Worm (Caenorhabditis elegans) whole organism, mixed stage, embryonic: ENCODE data around the gene ubh-2.

Experiments
- M03D4.4 ChIP-seq: sonication (generic microtip); optimal IDR thresholded peaks from 2 replicates; lab custom pipeline; 2017; ENCODE audit warnings: mild to moderate bottlenecking, missing genetic modification characterization, missing compliant biosample characterization
- bed-3 ChIP-seq: fragments of 200-800 bp; sonication (Bioruptor generic); optimal IDR thresholded peaks from 3 replicates; lab custom pipeline; 2018; ENCODE audit warnings: mild to moderate bottlenecking, missing genetic modification characterization, moderate library complexity, missing compliant biosample characterization
- ceh-39 ChIP-seq: fragments of 150-350 bp; optimal IDR thresholded peaks from 2 replicates; lab custom pipeline; 2014; ENCODE audit warnings: missing biosample characterization, missing genetic modification characterization
- ceh-43 ChIP-seq: fragments of 200-800 bp; sonication (Bioruptor generic); optimal IDR thresholded peaks from 2 replicates; lab custom pipeline; 2018; ENCODE audit warnings: mild to moderate bottlenecking, missing genetic modification characterization, moderate library complexity, missing compliant biosample characterization
- ceh-83 ChIP-seq: fragments of 200-800 bp; sonication (Bioruptor generic); optimal IDR thresholded peaks from 2 replicates; lab custom pipeline; 2018; ENCODE audit warnings: mild to moderate bottlenecking, missing genetic modification characterization, missing compliant biosample characterization
- ces-1 ChIP-seq: fragments of 150-350 bp; optimal IDR thresholded peaks from 2 replicates; lab custom pipeline; 2014; ENCODE audit warnings: missing biosample characterization, missing genetic modification reagents, missing genetic modification characterization
- cnd-1 ChIP-seq: fragments of 200-800 bp; sonication (Bioruptor generic); optimal IDR thresholded peaks from 2 replicates; lab custom pipeline; 2018; ENCODE audit warnings: mild to moderate bottlenecking, missing genetic modification characterization, missing compliant biosample characterization
- drap-1 ChIP-seq: fragments of 200-800 bp; sonication (Bioruptor generic); optimal IDR thresholded peaks from 3 replicates; lab custom pipeline; 2018; ENCODE audit warnings: mild to moderate bottlenecking, missing genetic modification characterization, missing compliant biosample characterization
- elt-1 ChIP-seq: sonication (generic microtip); optimal IDR thresholded peaks from 2 replicates; lab custom pipeline; 2017; ENCODE audit warnings: missing genetic modification characterization, mild to moderate bottlenecking, missing compliant biosample characterization, antibody characterized with exemption, moderate library complexity, borderline replicate concordance; ENCODE audit not compliant: insufficient read depth
- elt-3 ChIP-seq: fragments of 150-350 bp; optimal IDR thresholded peaks from 2 replicates; lab custom pipeline; 2014; ENCODE audit warnings: missing biosample characterization, missing genetic modification characterization
- flh-1 ChIP-seq: fragments of 200-800 bp; sonication (Bioruptor generic); optimal IDR thresholded peaks from 2 replicates; lab custom pipeline; 2018; ENCODE audit warnings: mild to moderate bottlenecking, missing genetic modification characterization, moderate library complexity, missing compliant biosample characterization
- ham-2 ChIP-seq: fragments of 200-800 bp; sonication (Bioruptor generic); optimal IDR thresholded peaks from 2 replicates; lab custom pipeline; 2018; ENCODE audit warnings: mild to moderate bottlenecking, missing genetic modification characterization, missing compliant biosample characterization
- lin-13 ChIP-seq: fragments of 150-350 bp; optimal IDR thresholded peaks from 2 replicates; lab custom pipeline; 2014; ENCODE audit warnings: missing biosample characterization, missing genetic modification characterization
- lin-32 ChIP-seq: fragments of 200-800 bp; sonication (Bioruptor generic); optimal IDR thresholded peaks from 2 replicates; lab custom pipeline; 2018; ENCODE audit warnings: mild to moderate bottlenecking, missing genetic modification characterization, missing compliant biosample characterization
- lsy-2 ChIP-seq: fragments of 150-350 bp; optimal IDR thresholded peaks from 2 replicates; lab custom pipeline; 2014; ENCODE audit warnings: missing biosample characterization, missing genetic modification characterization
- mab-5 ChIP-seq: fragments of 150-350 bp; optimal IDR thresholded peaks from 2 replicates; lab custom pipeline; 2014; ENCODE audit warnings: missing biosample characterization, missing genetic modification characterization
- mep-1 ChIP-seq: fragments of 150-350 bp; optimal IDR thresholded peaks from 2 replicates; lab custom pipeline; 2017; ENCODE audit warnings: missing biosample characterization, missing genetic modification reagents, missing genetic modification characterization, inconsistent platforms
- mls-2 ChIP-seq: sonication (generic microtip); optimal IDR thresholded peaks from 2 replicates; lab custom pipeline; 2016; ENCODE audit warnings: mild to moderate bottlenecking, missing genetic modification characterization, moderate library complexity, missing compliant biosample characterization
- nhr-12 ChIP-seq: fragments of 150-350 bp; optimal IDR thresholded peaks from 2 replicates; lab custom pipeline; 2014; ENCODE audit warnings: missing biosample characterization, missing genetic modification characterization
- nhr-2 ChIP-seq: fragments of 150-350 bp; optimal IDR thresholded peaks from 2 replicates; lab custom pipeline; 2014; ENCODE audit warnings: missing biosample characterization, missing genetic modification characterization
- nhr-237 ChIP-seq: fragments of 150-350 bp; optimal IDR thresholded peaks from 2 replicates; lab custom pipeline; 2014; ENCODE audit warnings: missing biosample characterization, missing genetic modification characterization
- nhr-28 ChIP-seq: fragments of 150-350 bp; optimal IDR thresholded peaks from 2 replicates; lab custom pipeline; 2014; ENCODE audit warnings: missing biosample characterization, missing genetic modification characterization
- nhr-76 ChIP-seq: sonication (generic microtip); optimal IDR thresholded peaks from 2 replicates; lab custom pipeline; 2017; ENCODE audit warnings: missing biosample characterization, missing genetic modification characterization
- pha-4 ChIP-seq: fragments of 150-350 bp; optimal IDR thresholded peaks from 2 replicates; lab custom pipeline; 2018; ENCODE audit warnings: missing biosample characterization, missing genetic modification reagents, missing genetic modification characterization
- sem-2 ChIP-seq: fragments of 200-800 bp; sonication (Bioruptor generic); optimal IDR thresholded peaks from 2 replicates; lab custom pipeline; 2018; ENCODE audit warnings: mild to moderate bottlenecking, missing genetic modification characterization, missing compliant biosample characterization
- snpc-4 ChIP-seq: fragments of 150-350 bp; optimal IDR thresholded peaks from 2 replicates; lab custom pipeline; 2014; ENCODE audit warnings: missing biosample characterization, missing genetic modification characterization
- sptf-1 ChIP-seq: sonication (generic microtip); optimal IDR thresholded peaks from 2 replicates; lab custom pipeline; 2017; ENCODE audit warnings: mild to moderate bottlenecking, missing genetic modification characterization, moderate library complexity, missing compliant biosample characterization
- tbx-8 ChIP-seq: fragments of 200-800 bp; sonication (Bioruptor generic); optimal IDR thresholded peaks from 2 replicates; lab custom pipeline; 2018; ENCODE audit warnings: mild to moderate bottlenecking, missing genetic modification characterization, moderate library complexity, missing compliant biosample characterization
- unc-120 ChIP-seq: sonication (generic microtip); optimal IDR thresholded peaks from 2 replicates; lab custom pipeline; 2017; ENCODE audit warnings: missing genetic modification characterization, missing compliant biosample characterization; ENCODE audit not compliant: poor library complexity, severe bottlenecking
- zip-8 ChIP-seq: fragments of 150-350 bp; optimal IDR thresholded peaks from 2 replicates; lab custom pipeline; 2014; ENCODE audit warnings: missing biosample characterization, missing genetic modification characterization
- ztf-11 ChIP-seq: fragments of 150-350 bp; optimal IDR thresholded peaks from 2 replicates; lab custom pipeline; 2014; ENCODE audit warnings: missing biosample characterization, missing genetic modification characterization

The ubh-2 gene

DNA sequence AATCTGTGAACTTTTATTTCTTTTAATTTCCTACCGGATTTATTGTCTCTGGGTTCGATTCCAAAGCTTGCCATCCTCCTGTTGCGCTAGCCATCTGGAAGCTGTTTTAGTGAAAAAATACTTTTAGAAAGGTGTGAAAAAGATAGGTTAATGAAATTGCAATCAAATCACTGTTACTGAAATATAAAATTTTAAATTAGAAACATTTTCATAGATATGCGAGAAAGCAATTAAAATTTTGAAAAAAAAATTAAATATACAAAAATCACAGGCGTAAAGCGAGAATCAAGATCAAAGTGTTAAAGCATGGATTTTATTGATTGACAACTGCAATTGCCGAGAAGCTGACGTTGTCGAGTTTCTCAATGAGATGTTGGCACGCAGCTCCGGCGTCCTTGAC is at the start of gene ubh-2:
Gene ubh-2 (minus strand): TSS at position 101 of the 400 bp plus-strand sequence.
- no peak for TF ChIP-seq lsy-2
- no peak for TF ChIP-seq drap-1 (GFP tag; lab: Kevin White, UChicago)
- no peak for TF ChIP-seq nhr-12 (tag; lab: Kevin White, UChicago)
- no peak for TF ChIP-seq elt-1
- no peak for TF ChIP-seq nhr-2 (tag; lab: Kevin White, UChicago)
- no peak for TF ChIP-seq sem-2 (GFP tag; lab: Kevin White, UChicago)
- TF ChIP-seq pha-4: no peak

DNA sequence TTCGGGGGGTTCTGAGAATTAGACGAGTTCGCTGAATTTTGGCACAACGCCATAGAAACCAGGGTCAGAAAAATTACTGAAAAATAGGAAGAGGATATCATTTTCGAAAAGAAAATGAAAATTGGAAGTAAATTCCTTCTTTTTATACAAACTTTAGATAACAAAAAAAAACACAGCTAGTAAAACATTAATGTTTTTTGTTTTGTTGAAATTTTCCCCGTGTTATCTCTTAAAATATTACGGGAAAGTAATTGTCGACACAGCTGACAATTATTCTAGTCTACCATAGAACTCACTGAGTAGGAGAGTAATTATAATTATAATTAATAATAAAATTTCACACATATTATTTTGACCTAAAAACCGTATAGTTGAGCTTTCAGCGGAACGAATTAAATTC is 49.5 kb upstream of the ubh-2 start, which contains the start of gene spp-26:
Gene spp-26 (minus strand): TSS at position 101 of the 400 bp plus-strand sequence.
- TF ChIP-seq lin-32 (GFP tag; lab: Kevin White, UChicago) (no peak), nhr-76 (tag; lab: Kevin White, UChicago) (no peak), nhr-237 (tag; lab: Kevin White, UChicago) (no peak), ceh-43 (GFP tag; lab: Kevin White, UChicago) (no peak), ces-1 (GFP tag; lab: Kevin White, UChicago) (no peak), cnd-1 (tag; lab: Kevin White, UChicago) (no peak), nhr-28 (tag; lab: Kevin White, UChicago) (no peak), unc-120 (tag; lab: Kevin White, UChicago) (no peak), ceh-83 (GFP tag; lab: Kevin White, UChicago) (no peak), bed-3 (GFP tag; lab: Kevin White, UChicago) (no peak), mep-1 (no peak)

DNA sequence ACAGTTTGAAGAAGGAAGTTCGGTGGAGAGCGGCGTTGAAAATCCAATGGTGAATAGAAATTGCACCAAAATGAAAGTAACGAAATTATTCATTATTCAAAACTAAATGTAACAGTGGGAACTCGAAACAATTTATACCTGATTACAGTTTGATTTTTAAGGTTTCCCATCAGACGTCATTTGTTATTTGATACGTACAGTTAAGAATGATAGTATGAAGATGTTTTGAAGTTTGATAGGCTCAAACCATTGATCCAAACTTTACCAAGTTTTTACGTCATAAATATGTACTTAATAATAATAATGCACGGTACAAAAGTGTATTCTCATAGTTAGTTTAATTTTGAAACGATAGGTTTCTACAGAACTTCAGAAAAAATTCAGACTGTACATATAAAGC is 48.5 kb upstream of the ubh-2 start, which contains the start of gene spp-20:
Gene spp-20 (minus strand): TSS at position 101 of the 400 bp plus-strand sequence.
- no peak for TF ChIP-seq flh-1 (GFP tag; lab: Kevin White, UChicago)
- TF ChIP-seq ham-2: no peak

DNA sequence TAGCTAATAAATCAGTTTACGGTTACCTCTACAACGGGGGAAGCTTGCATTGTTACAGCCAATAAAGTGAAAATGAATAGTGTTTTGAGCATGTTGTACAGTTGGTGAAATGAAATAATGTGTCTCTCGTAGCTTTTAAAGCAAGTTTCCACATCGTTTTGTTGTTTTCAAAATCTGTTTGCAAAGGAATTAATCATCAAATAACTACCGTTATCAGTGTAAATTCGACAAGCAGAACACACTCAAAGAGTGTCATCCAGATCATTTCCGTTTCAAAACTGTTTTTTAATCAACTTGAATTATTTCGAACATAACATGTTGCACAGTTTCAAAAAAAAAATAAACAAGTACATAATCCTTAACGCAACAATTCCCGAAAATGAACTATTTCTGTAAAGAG is 47.4 kb upstream of the ubh-2 start, which contains the start of gene spp-27:
Gene spp-27 (minus strand): TSS at position 101 of the 400 bp plus-strand sequence.
- no peak for TF ChIP-seq nhr-2 (tag; lab: Kevin White, UChicago)
- TF ChIP-seq nhr-28 (tag; lab: Kevin White, UChicago): no peak
- TF ChIP-seq cnd-1 (tag; lab: Kevin White, UChicago): no peak
- no peak for TF ChIP-seq nhr-237 (tag; lab: Kevin White, UChicago)
- TF ChIP-seq flh-1 (GFP tag; lab: Kevin White, UChicago): no peak
- TF ChIP-seq tbx-8 (GFP tag; lab: Kevin White, UChicago): no peak
- TF ChIP-seq ham-2: no peak
- TF ChIP-seq ceh-39 (tag; lab: Kevin White, UChicago): no peak
- no peak for TF ChIP-seq elt-3
- TF ChIP-seq drap-1 (GFP tag; lab: Kevin White, UChicago): no peak
- no peak for TF ChIP-seq M03D4.4 (tag; lab: Kevin White, UChicago)
- no peak for TF ChIP-seq ces-1 (GFP tag; lab: Kevin White, UChicago)
- no peak for TF ChIP-seq sptf-1
- no peak for TF ChIP-seq ceh-43 (GFP tag; lab: Kevin White, UChicago)
- no peak for TF ChIP-seq mep-1
- TF ChIP-seq pha-4: no peak
- no peak for TF ChIP-seq zip-8 (tag; lab: Kevin White, UChicago)
- no peak for TF ChIP-seq unc-120 (tag; lab: Kevin White, UChicago)
- TF ChIP-seq lsy-2: no peak
- TF ChIP-seq elt-1: no peak

DNA sequence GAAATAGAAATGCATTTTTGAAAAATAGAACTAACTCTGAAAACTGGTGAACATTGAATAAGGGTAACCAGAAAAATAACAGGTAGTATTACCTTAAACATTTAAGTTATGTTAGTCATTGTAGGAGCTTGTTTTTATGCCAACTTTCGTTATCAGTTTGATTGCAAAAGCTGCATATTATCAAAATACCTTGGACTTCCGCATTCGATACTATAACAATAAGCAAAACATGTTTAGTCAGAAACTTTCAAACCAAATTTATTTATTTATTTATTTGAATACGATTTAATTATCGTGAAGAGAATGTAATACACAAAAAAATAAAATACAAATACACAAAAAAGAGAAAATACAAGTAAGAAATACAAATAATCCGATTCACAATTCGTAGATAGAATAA is 44.7 kb upstream of the ubh-2 start, which contains the start of gene K04A8.19:
Gene K04A8.19 (minus strand): TSS at position 101 of the 400 bp plus-strand sequence.
- TF ChIP-seq ztf-11 (tag; lab: Kevin White, UChicago) (no peak), tbx-8 (GFP tag; lab: Kevin White, UChicago) (no peak), lin-13 (tag; lab: Kevin White, UChicago) (no peak), nhr-2 (tag; lab: Kevin White, UChicago) (no peak), M03D4.4 (tag; lab: Kevin White, UChicago) (no peak), mls-2 (tag; lab: Kevin White, UChicago) (no peak), elt-1 (no peak), unc-120 (tag; lab: Kevin White, UChicago) (no peak), drap-1 (GFP tag; lab: Kevin White, UChicago) (no peak), nhr-12 (tag; lab: Kevin White, UChicago) (no peak), zip-8 (tag; lab: Kevin White, UChicago) (no peak), mep-1 (no peak), snpc-4 (tag; lab: Kevin White, UChicago) (no peak), ceh-39 (tag; lab: Kevin White, UChicago) (no peak), mab-5 (tag; lab: Kevin White, UChicago) (no peak), pha-4 (no peak)
